Worm (Caenorhabditis elegans) whole organism, L4 larva: ENCODE measurements around the gene nhr-101.

Source experiments
- F26F4.8 ChIP-seq: fragments of 200-800 bp; sonication (Bioruptor generic); conservative IDR thresholded peaks from 2 replicates; pipeline ENCODE4 v1.3.6; 2022; ENCODE audit warnings: missing genetic modification characterization, missing compliant biosample characterization
- F37D6.2 ChIP-seq: sonication (generic microtip); optimal IDR thresholded peaks from 2 replicates; lab custom pipeline; 2016; ENCODE audit warnings: mild to moderate bottlenecking, missing genetic modification characterization, missing compliant biosample characterization
- F44E2.7 ChIP-seq: fragments of 200-800 bp; sonication (Bioruptor generic); IDR thresholded peaks from 2 replicates; pipeline ENCODE4 v2.1.2; 2022; ENCODE audit warnings: missing genetic modification characterization, missing compliant biosample characterization
- R02D3.7 ChIP-seq: fragments of 150-350 bp; sonication (generic microtip); optimal IDR thresholded peaks from 3 replicates; lab custom pipeline; 2014; ENCODE audit warnings: missing biosample characterization, missing genetic modification characterization
- Y105C5A.15 ChIP-seq: fragments of 200-800 bp; sonication (Bioruptor generic); IDR thresholded peaks from 2 replicates; pipeline ENCODE4 v1.3.6; 2022; ENCODE audit warnings: missing genetic modification characterization, missing compliant biosample characterization
- ZK337.2 ChIP-seq: fragments of 200-800 bp; sonication (Bioruptor generic); IDR thresholded peaks from 2 replicates; pipeline ENCODE4 v1.3.6; 2022; ENCODE audit warnings: missing genetic modification reagents, missing genetic modification characterization, missing compliant biosample characterization
- ZK546.5 ChIP-seq, 2 experiments: sonication (generic microtip); optimal IDR thresholded peaks; 2 replicates each; lab custom pipeline; 2017; ENCODE audit warnings: missing biosample characterization in 2 of 2, missing genetic modification characterization in 2 of 2
- aha-1 ChIP-seq: fragments of 150-350 bp; peaks from one replicate; lab custom pipeline; 2014; ENCODE audit warnings: missing biosample characterization, missing genetic modification characterization
- ama-1 ChIP-seq: fragments of 150-350 bp; optimal IDR thresholded peaks from 2 replicates; lab custom pipeline; 2014; ENCODE audit warnings: inconsistent platforms, mixed read lengths
- arid-1 ChIP-seq: fragments of 200-800 bp; sonication (Bioruptor generic); conservative IDR thresholded peaks from 2 replicates; pipeline ENCODE4 v1.3.6; 2022; ENCODE audit warnings: missing genetic modification reagents, missing genetic modification characterization, missing compliant biosample characterization
- ceh-20 ChIP-seq: fragments of 200-800 bp; sonication (Bioruptor generic); IDR thresholded peaks from 2 replicates; pipeline ENCODE4 v1.3.6; 2022; ENCODE audit warnings: missing genetic modification reagents, missing genetic modification characterization, missing compliant biosample characterization
- ceh-32 ChIP-seq: sonication (generic microtip); optimal IDR thresholded peaks from 2 replicates; lab custom pipeline; 2016; ENCODE audit warnings: mild to moderate bottlenecking, missing genetic modification characterization, missing compliant biosample characterization; ENCODE audit not compliant: poor library complexity
- ceh-44 ChIP-seq: fragments of 200-800 bp; sonication (Bioruptor generic); IDR thresholded peaks from 2 replicates; pipeline ENCODE4 v1.3.6; 2022; ENCODE audit warnings: missing genetic modification reagents, missing genetic modification characterization, missing compliant biosample characterization
- ces-1 ChIP-seq: fragments of 150-350 bp; sonication (generic microtip); optimal IDR thresholded peaks from 4 replicates; lab custom pipeline; 2014; ENCODE audit warnings: missing biosample characterization, missing genetic modification reagents, missing genetic modification characterization
- ctbp-1 ChIP-seq: fragments of 200-800 bp; sonication (Bioruptor generic); IDR thresholded peaks from 2 replicates; pipeline ENCODE4 v1.3.6; 2022; ENCODE audit warnings: missing genetic modification reagents, missing genetic modification characterization, missing compliant biosample characterization
- daf-12 ChIP-seq: fragments of 150-350 bp; optimal IDR thresholded peaks from 2 replicates; lab custom pipeline; 2014; ENCODE audit warnings: missing biosample characterization, missing genetic modification reagents, missing genetic modification characterization
- daf-19 ChIP-seq: fragments of 200-800 bp; sonication (Bioruptor generic); conservative IDR thresholded peaks from 2 replicates; pipeline ENCODE4 v1.3.6; 2022; ENCODE audit warnings: missing genetic modification characterization, missing compliant biosample characterization
- dmd-6 ChIP-seq: fragments of 200-800 bp; sonication (Bioruptor generic); IDR thresholded peaks from 2 replicates; pipeline ENCODE4 v1.3.6; 2022; ENCODE audit warnings: missing genetic modification reagents, missing genetic modification characterization, missing compliant biosample characterization
- dmd-8 ChIP-seq: fragments of 200-800 bp; sonication (Bioruptor generic); IDR thresholded peaks from 2 replicates; pipeline ENCODE4 v1.3.6; 2022; ENCODE audit warnings: missing genetic modification characterization, missing compliant biosample characterization
- dve-1 ChIP-seq: sonication (generic microtip); optimal IDR thresholded peaks from 2 replicates; lab custom pipeline; 2017; ENCODE audit warnings: antibody characterized with exemption, mild to moderate bottlenecking, missing genetic modification characterization, missing compliant biosample characterization; ENCODE audit not compliant: insufficient read depth
- egl-43 ChIP-seq: fragments of 200-800 bp; sonication (Bioruptor generic); IDR thresholded peaks from 2 replicates; pipeline ENCODE4 v1.3.6; 2022; ENCODE audit warnings: missing genetic modification reagents, missing genetic modification characterization, missing compliant biosample characterization
- fos-1 ChIP-seq: fragments of 150-350 bp; optimal IDR thresholded peaks from 2 replicates; lab custom pipeline; 2014; ENCODE audit warnings: missing biosample characterization, missing genetic modification characterization
- hif-1 ChIP-seq, 2 experiments: sonication (generic microtip); optimal IDR thresholded peaks; 2 replicates each; lab custom pipeline; 2016 to 2017; ENCODE audit warnings: missing compliant biosample characterization in 2 of 2, missing genetic modification characterization in 2 of 2, missing genetic modification reagents in 2 of 2, missing genotype in 2 of 2, mild to moderate bottlenecking in 1 of 2
- hlh-11 ChIP-seq: fragments of 200-800 bp; sonication (Bioruptor generic); optimal IDR thresholded peaks from 2 replicates; lab custom pipeline; 2018; ENCODE audit warnings: mild to moderate bottlenecking, missing genetic modification characterization, missing compliant biosample characterization
- lim-7 ChIP-seq: fragments of 200-800 bp; sonication (Bioruptor generic); IDR thresholded peaks from 2 replicates; pipeline ENCODE4 v1.3.6; 2022; ENCODE audit warnings: missing genetic modification characterization, missing compliant biosample characterization
- lin-1 ChIP-seq: fragments of 200-800 bp; sonication (Bioruptor generic); IDR thresholded peaks from 2 replicates; pipeline ENCODE4 v1.3.6; 2022; ENCODE audit warnings: missing genetic modification reagents, missing genetic modification characterization, missing compliant biosample characterization
- lin-13 ChIP-seq: fragments of 150-350 bp; optimal IDR thresholded peaks from 2 replicates; lab custom pipeline; 2014; ENCODE audit warnings: missing biosample characterization, missing genetic modification reagents, missing genetic modification characterization
- lin-15B ChIP-seq: fragments of 150-350 bp; sonication (generic microtip); optimal IDR thresholded peaks from 3 replicates; lab custom pipeline; 2014; ENCODE audit warnings: missing biosample characterization, missing genetic modification characterization
- lin-29 ChIP-seq: fragments of 200-800 bp; sonication (Bioruptor generic); IDR thresholded peaks from 2 replicates; pipeline ENCODE4 v1.3.6; 2022; ENCODE audit warnings: missing genetic modification reagents, missing genetic modification characterization, missing compliant biosample characterization
- lir-3 ChIP-seq: sonication (generic microtip); optimal IDR thresholded peaks from 2 replicates; lab custom pipeline; 2016; ENCODE audit warnings: mild to moderate bottlenecking, missing genetic modification characterization, missing compliant biosample characterization
- lsy-2 ChIP-seq, 2 experiments: fragments of 150-350 bp in 1 of 2; sonication (generic microtip) in 1 of 2; optimal IDR thresholded peaks; 2 replicates each; lab custom pipeline; 2014 to 2017; ENCODE audit warnings: missing biosample characterization in 2 of 2, missing genetic modification characterization in 2 of 2
- madf-9 ChIP-seq: fragments of 200-800 bp; sonication (Bioruptor generic); conservative IDR thresholded peaks from 2 replicates; pipeline ENCODE4 v1.3.6; 2022; ENCODE audit warnings: missing genetic modification reagents, missing genetic modification characterization, missing compliant biosample characterization
- mdl-1 ChIP-seq, 2 experiments: fragments of 150-350 bp in 1 of 2; sonication (generic microtip) in 1 of 2; optimal IDR thresholded peaks; 2 replicates each; lab custom pipeline; 2014 to 2017; ENCODE audit warnings: missing biosample characterization in 2 of 2, missing genetic modification characterization in 2 of 2
- mep-1 ChIP-seq: fragments of 150-350 bp; sonication (generic microtip); optimal IDR thresholded peaks from 3 replicates; lab custom pipeline; 2014; ENCODE audit warnings: missing biosample characterization, missing genetic modification characterization
- nhr-10 ChIP-seq: fragments of 150-350 bp; optimal IDR thresholded peaks from 2 replicates; lab custom pipeline; 2014; ENCODE audit warnings: missing biosample characterization, missing genetic modification characterization
- nhr-42 ChIP-seq: fragments of 200-800 bp; sonication (Bioruptor generic); IDR thresholded peaks from 2 replicates; pipeline ENCODE4 v1.3.6; 2022; ENCODE audit warnings: missing genetic modification characterization, missing compliant biosample characterization
- nhr-48 ChIP-seq: sonication (generic microtip); optimal IDR thresholded peaks from 2 replicates; lab custom pipeline; 2016; ENCODE audit warnings: mild to moderate bottlenecking, missing genetic modification characterization, missing compliant biosample characterization
- nhr-6 ChIP-seq: fragments of 150-350 bp; optimal IDR thresholded peaks from 2 replicates; lab custom pipeline; 2014; ENCODE audit warnings: missing biosample characterization, missing genetic modification characterization
- nhr-77 ChIP-seq: fragments of 150-350 bp; optimal IDR thresholded peaks from 2 replicates; lab custom pipeline; 2014; ENCODE audit warnings: missing biosample characterization, missing genetic modification characterization
- pha-4 ChIP-seq, 2 experiments: fragments of 150-350 bp in 1 of 2; fragments of 200-800 bp in 1 of 2; sonication (Bioruptor generic) in 1 of 2; IDR thresholded peaks in 1 of 2; optimal IDR thresholded peaks in 1 of 2; 2 replicates each; pipeline versions ENCODE4 v1.3.6 to Lab custom; 2014 to 2022; ENCODE audit warnings: missing genetic modification characterization in 2 of 2, missing genetic modification reagents in 2 of 2, missing biosample characterization in 1 of 2, missing compliant biosample characterization in 1 of 2
- php-3 ChIP-seq: fragments of 200-800 bp; sonication (Bioruptor generic); IDR thresholded peaks from 2 replicates; pipeline ENCODE4 v1.3.6; 2022; ENCODE audit warnings: missing genetic modification reagents, missing genetic modification characterization, missing compliant biosample characterization
- set-16 ChIP-seq: fragments of 200-800 bp; sonication (Bioruptor generic); IDR thresholded peaks from 2 replicates; pipeline ENCODE4 v1.3.6; 2022; ENCODE audit warnings: missing genetic modification reagents, missing genetic modification characterization, missing compliant biosample characterization
- snpc-1.2 ChIP-seq: fragments of 200-800 bp; sonication (Bioruptor generic); IDR thresholded peaks from 2 replicates; pipeline ENCODE4 v1.3.6; 2022; ENCODE audit warnings: missing genetic modification reagents, missing genetic modification characterization, missing compliant biosample characterization
- snpc-4 ChIP-seq: fragments of 150-350 bp; optimal IDR thresholded peaks from 2 replicates; lab custom pipeline; 2014; ENCODE audit warnings: missing biosample characterization, missing genetic modification characterization
- spr-3 ChIP-seq: fragments of 200-800 bp; sonication (Bioruptor generic); optimal IDR thresholded peaks from 2 replicates; lab custom pipeline; 2018; ENCODE audit warnings: mild to moderate bottlenecking, missing genetic modification characterization, missing compliant biosample characterization
- unc-130 ChIP-seq: sonication (generic microtip); optimal IDR thresholded peaks from 2 replicates; lab custom pipeline; 2016; ENCODE audit warnings: missing genetic modification reagents, missing genetic modification characterization, missing compliant biosample characterization
- unc-62 ChIP-seq, 3 experiments: fragments of 150-350 bp in 1 of 3; sonication (generic microtip); optimal IDR thresholded peaks in 2 of 3; peaks in 1 of 3; 1 replicate in 1 of 3; 2 replicates in 2 of 3; lab custom pipeline; 2014 to 2017; ENCODE audit warnings: missing biosample characterization in 3 of 3, missing genetic modification characterization in 3 of 3, missing genetic modification reagents in 3 of 3, missing genotype in 1 of 3
- zfp-2 ChIP-seq: sonication (generic microtip); optimal IDR thresholded peaks from 2 replicates; lab custom pipeline; 2016; ENCODE audit warnings: mild to moderate bottlenecking, missing genetic modification characterization, missing compliant biosample characterization
- zfp-3 ChIP-seq: fragments of 200-800 bp; sonication (Bioruptor generic); conservative IDR thresholded peaks from 2 replicates; pipeline ENCODE4 v1.3.6; 2022; ENCODE audit warnings: missing genetic modification reagents, missing genetic modification characterization, missing compliant biosample characterization

Gene nhr-101

DNA sequence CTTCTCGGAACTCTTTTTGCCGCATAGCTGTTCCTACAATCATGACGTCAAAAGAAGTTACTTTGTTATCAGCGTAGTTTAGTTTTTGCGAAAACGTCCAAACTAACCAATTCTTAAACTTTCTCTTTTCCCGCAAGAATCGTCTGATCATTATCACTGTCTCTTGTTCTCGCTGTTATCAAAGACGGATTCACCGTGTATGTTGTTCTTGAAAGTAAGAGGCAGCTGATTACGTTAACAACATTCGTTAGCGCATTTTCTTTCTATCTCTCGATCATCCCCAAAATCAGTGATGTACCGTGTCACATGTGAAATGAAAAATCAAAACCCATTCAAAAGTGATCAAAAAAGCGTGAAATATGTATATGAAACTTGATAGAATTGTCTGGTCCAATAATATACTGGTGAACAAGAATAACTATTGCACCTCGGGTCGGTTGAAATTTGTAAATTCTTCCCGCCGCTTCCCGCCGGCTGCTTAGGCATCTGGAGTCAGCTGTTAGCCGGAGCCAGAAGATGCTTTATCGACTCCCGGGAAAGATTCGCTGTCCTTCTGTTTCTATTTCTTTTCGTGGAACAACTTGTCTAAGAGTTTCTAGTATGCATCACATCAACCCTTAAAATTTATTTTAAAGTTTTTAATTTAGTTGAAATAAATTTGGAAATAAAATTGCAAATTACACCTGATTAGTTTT is 35.6 kb upstream of the nhr-101 start (continued):
- TF ChIP-seq lin-29 (GFP tag; lab: Robert Waterston, UW): no peak
- TF ChIP-seq lin-15B (tag; lab: Kevin White, UChicago): no peak
- no peak for TF ChIP-seq F37D6.2 (tag; lab: Kevin White, UChicago)
- TF ChIP-seq set-16 (GFP tag; lab: Robert Waterston, UW): no peak
- no peak for TF ChIP-seq snpc-4 (tag; lab: Kevin White, UChicago)
- no peak for TF ChIP-seq lin-13 (GFP tag; lab: Kevin White, UChicago)
- TF ChIP-seq ceh-44: no peak
- no peak for TF ChIP-seq zfp-2 (tag; lab: Kevin White, UChicago)
- TF ChIP-seq mdl-1 (tag; optimal IDR thresholded peaks at IDR 0.05; lab: Kevin White, UChicago): peak in 1 of 2 experiments; percentile 59
- TF ChIP-seq ctbp-1 (GFP tag; lab: Robert Waterston, UW): no peak
- TF ChIP-seq php-3 (GFP tag; lab: Robert Waterston, UW): 0 out of 2 replicates have a peak, but pooled peaks have one; percentile 28
- no peak for TF ChIP-seq ama-1 (lab: Kevin White, UChicago)
- TF ChIP-seq madf-9 (GFP tag; lab: Robert Waterston, UW): no peak; the same call in 1 of the 2 replicates
- TF ChIP-seq aha-1 (tag; lab: Kevin White, UChicago): peak; percentile 45
- TF ChIP-seq spr-3 (GFP tag; lab: Kevin White, UChicago): no peak
- TF ChIP-seq dve-1 (tag; lab: Kevin White, UChicago): peak; percentile 77
- TF ChIP-seq nhr-48 (tag; lab: Kevin White, UChicago): no peak
- no peak for TF ChIP-seq daf-12 (tag; lab: Kevin White, UChicago)
- TF ChIP-seq nhr-42: no peak
- peak in 1 of 2 experiments; percentile 64 for TF ChIP-seq lsy-2 (tag; optimal IDR thresholded peaks at IDR 0.05; lab: Kevin White, UChicago)
- TF ChIP-seq ceh-20 (GFP tag; lab: Robert Waterston, UW): no peak
- TF ChIP-seq R02D3.7 (tag; lab: Kevin White, UChicago): no peak
- no peak for TF ChIP-seq egl-43 (GFP tag; lab: Robert Waterston, UW)
- peak; percentile 84 for TF ChIP-seq hlh-11 (tag; lab: Kevin White, UChicago)
- 0 out of 2 replicates have a peak, but pooled peaks have one; percentile 25 for TF ChIP-seq zfp-3 (GFP tag; lab: Robert Waterston, UW)
- TF ChIP-seq snpc-1.2 (GFP tag; lab: Robert Waterston, UW): no peak
- no peak for TF ChIP-seq dmd-8 (GFP tag; lab: Robert Waterston, UW)
- no peak for TF ChIP-seq Y105C5A.15
- TF ChIP-seq nhr-10: peak; percentile 41
- TF ChIP-seq mep-1: peak; percentile 56
- TF ChIP-seq lim-7 (GFP tag; lab: Robert Waterston, UW): no peak
- peak; percentile 66 for TF ChIP-seq dmd-6
- TF ChIP-seq pha-4 (GFP tag; IDR thresholded peaks at IDR 0.05; lab: Robert Waterston, UW): no peak
- no peak for TF ChIP-seq pha-4 (tag; optimal IDR thresholded peaks at IDR 0.05; lab: Kevin White, UChicago)
- TF ChIP-seq ces-1 (GFP tag; lab: Kevin White, UChicago): no peak
- peak; percentile 84 for TF ChIP-seq nhr-77 (tag; lab: Kevin White, UChicago)
- no peak for TF ChIP-seq arid-1
- no peak for TF ChIP-seq fos-1
- no peak for TF ChIP-seq ZK337.2
- no peak for TF ChIP-seq hif-1 (tag; optimal IDR thresholded peaks at IDR 0.05; lab: Kevin White, UChicago)
- no peak for TF ChIP-seq nhr-6 (tag; lab: Kevin White, UChicago)
- no peak for TF ChIP-seq unc-130 (GFP tag; lab: Kevin White, UChicago)
- TF ChIP-seq F26F4.8 (GFP tag; lab: Robert Waterston, UW): no peak
- no peak for TF ChIP-seq ceh-32 (tag; lab: Kevin White, UChicago)
- peak in 1 of 2 experiments; percentile 79 for TF ChIP-seq unc-62 (GFP tag; optimal IDR thresholded peaks at IDR 0.05 in 1 of 2; lab: Kevin White, UChicago)
- TF ChIP-seq unc-62 (tag; optimal IDR thresholded peaks at IDR 0.05; lab: Kevin White, UChicago): no peak
- no peak for TF ChIP-seq daf-19 (GFP tag; lab: Robert Waterston, UW)
- TF ChIP-seq ZK546.5 (tag; optimal IDR thresholded peaks at IDR 0.05; lab: Kevin White, UChicago): no peak
- TF ChIP-seq F44E2.7 (GFP tag; lab: Robert Waterston, UW): no peak
- no peak for TF ChIP-seq lin-1 (GFP tag; lab: Robert Waterston, UW)
- TF ChIP-seq lir-3 (tag; lab: Kevin White, UChicago): no peak
